Worm (Caenorhabditis elegans): ENCODE data around the gene R160.12.

The R160.12 gene

ce11 chrX:4410280-4410911, 32.8 kb upstream of the R160.12 start:
- TF ChIP-seq F26F4.8 (GFP tag; conservative IDR thresholded peaks at IDR 0.05) (0 out of 2 replicates have a peak, but pooled peaks have one; percentile 22), dmd-6 (GFP tag; IDR thresholded peaks at IDR 0.05) (peak; percentile 29; the same call in 1 of the 2 replicates), D1046.2 (GFP tag; IDR thresholded peaks at IDR 0.05) (no peak), hlh-30 (tag; optimal IDR thresholded peaks at IDR 0.05; ENCODE audit: insufficient read depth) (no peak), arid-1 (GFP tag; conservative IDR thresholded peaks at IDR 0.05) (no peak), spr-3 (GFP tag; optimal IDR thresholded peaks at IDR 0.05) (no peak), snpc-1.2 (GFP tag; IDR thresholded peaks at IDR 0.05) (peak; percentile 76), nhr-25 (tag; optimal IDR thresholded peaks at IDR 0.05; ENCODE audit: borderline replicate concordance, insufficient read depth) (no peak), hmg-1.1 (GFP tag; IDR thresholded peaks at IDR 0.05) (no peak), ceh-44 (GFP tag; IDR thresholded peaks at IDR 0.05) (0 out of 2 replicates have a peak, but pooled peaks have one; percentile 40), lim-7 (GFP tag; IDR thresholded peaks at IDR 0.05) (peak; percentile 58; the same call in 1 of the 2 replicates), lir-3 (tag; optimal IDR thresholded peaks at IDR 0.05) (peak; percentile 13), skn-1 (tag; optimal IDR thresholded peaks at IDR 0.05) (no peak), F10B5.3 (tag; optimal IDR thresholded peaks at IDR 0.05) (no peak), nhr-48 (tag; optimal IDR thresholded peaks at IDR 0.05) (peak; percentile 3), ztf-7 (tag; optimal IDR thresholded peaks at IDR 0.05) (no peak), nhr-41 (GFP tag; IDR thresholded peaks at IDR 0.05) (no peak), pha-4 (GFP tag; IDR thresholded peaks at IDR 0.05) (peak; percentile 48; the same call in 1 of the 2 replicates), pha-4 (tag; optimal IDR thresholded peaks at IDR 0.05) (no peak), unc-62 (GFP tag; optimal IDR thresholded peaks at IDR 0.05 in 1 of 2) (no peak), unc-62 (tag; optimal IDR thresholded peaks at IDR 0.05) (no peak), lsy-2 (tag; optimal IDR thresholded peaks at IDR 0.05) (no peak), dmd-8 (GFP tag; IDR thresholded peaks at IDR 0.05) (0 out of 2 replicates have a peak, but pooled peaks have one; percentile 58), vab-7 (GFP tag; IDR thresholded peaks at IDR 0.05) (peak; percentile 76), Y48G9A.11 (GFP tag; IDR thresholded peaks at IDR 0.05) (0 out of 2 replicates have a peak, but pooled peaks have one; percentile 52), F37D6.2 (tag; optimal IDR thresholded peaks at IDR 0.05) (no peak), nhr-42 (GFP tag; IDR thresholded peaks at IDR 0.05) (no peak), daf-16 (GFP tag; optimal IDR thresholded peaks at IDR 0.05) (peak in 1 of 2 experiments; percentile 56), daf-16 (tag; optimal IDR thresholded peaks at IDR 0.05) (no peak), lin-38 (GFP tag; IDR thresholded peaks at IDR 0.05) (no peak)

ce11 chrX:4409591-4410279, 32.1 kb upstream of the R160.12 start:
- TF ChIP-seq vab-7 (GFP tag; IDR thresholded peaks at IDR 0.05) (peak; percentile 55; the same call in 1 of the 2 replicates), ZK337.2 (GFP tag; IDR thresholded peaks at IDR 0.05) (0 out of 2 replicates have a peak, but pooled peaks have one; percentile 20), nhr-42 (GFP tag; IDR thresholded peaks at IDR 0.05) (no peak), daf-16 (GFP tag; optimal IDR thresholded peaks at IDR 0.05) (peak in 1 of 2 experiments; percentile 4), daf-16 (tag; optimal IDR thresholded peaks at IDR 0.05) (no peak), lim-7 (GFP tag; IDR thresholded peaks at IDR 0.05) (peak; percentile 76), F26F4.8 (GFP tag; conservative IDR thresholded peaks at IDR 0.05) (0 out of 2 replicates have a peak, but pooled peaks have one; percentile 43), mxl-2 (GFP tag; conservative IDR thresholded peaks at IDR 0.05) (no peak), mes-2 (tag; optimal IDR thresholded peaks at IDR 0.05; ENCODE audit: poor library complexity, severe bottlenecking) (peak; percentile 35), dve-1 (tag; optimal IDR thresholded peaks at IDR 0.05; ENCODE audit: insufficient read depth) (no peak), unc-62 (GFP tag; optimal IDR thresholded peaks at IDR 0.05 in 1 of 2) (peak in 1 of 2 experiments; percentile 7), unc-62 (tag; optimal IDR thresholded peaks at IDR 0.05) (no peak), lin-1 (GFP tag; IDR thresholded peaks at IDR 0.05) (peak; percentile 11; the same call in 1 of the 2 replicates), snpc-1.2 (GFP tag; IDR thresholded peaks at IDR 0.05) (peak; percentile 10; the same call in 1 of the 2 replicates), pha-4 (GFP tag; IDR thresholded peaks at IDR 0.05) (peak; percentile 58; the same call in 1 of the 2 replicates), pha-4 (tag; optimal IDR thresholded peaks at IDR 0.05) (no peak), zfp-3 (GFP tag; conservative IDR thresholded peaks at IDR 0.05) (peak; percentile 49; the same call in 1 of the 2 replicates)
